Worm (Caenorhabditis elegans) whole organism, early embryonic: ENCODE measurements around the gene srsx-15.

ENCODE experiments used
- B0310.2 ChIP-seq: sonication (generic microtip); optimal IDR thresholded peaks from 2 replicates; lab custom pipeline; 2016; ENCODE audit warnings: mild to moderate bottlenecking, missing genetic modification characterization, missing compliant biosample characterization
- aly-1 ChIP-seq: sonication (generic microtip); optimal IDR thresholded peaks from 2 replicates; lab custom pipeline; 2016; ENCODE audit warnings: missing genetic modification characterization, missing compliant biosample characterization
- ama-1 ChIP-seq: fragments of 150-350 bp; optimal IDR thresholded peaks from 2 replicates; lab custom pipeline; 2014
- hmg-4 ChIP-seq: fragments of 200-800 bp; sonication (Bioruptor generic); optimal IDR thresholded peaks from 2 replicates; lab custom pipeline; 2018; ENCODE audit warnings: mild to moderate bottlenecking, missing genetic modification characterization, missing compliant biosample characterization
- scrt-1 ChIP-seq: fragments of 200-800 bp; sonication (Bioruptor generic); IDR thresholded peaks from 2 replicates; pipeline ENCODE4 v1.3.6; 2022; ENCODE audit warnings: missing genetic modification characterization, missing compliant biosample characterization
- sea-1 ChIP-seq: fragments of 200-800 bp; sonication (Bioruptor generic); conservative IDR thresholded peaks from 2 replicates; pipeline ENCODE4 v1.3.6; 2022; ENCODE audit warnings: missing genetic modification characterization, missing compliant biosample characterization
- tbx-11 ChIP-seq: fragments of 200-800 bp; sonication (Bioruptor generic); IDR thresholded peaks from 2 replicates; pipeline ENCODE4 v1.3.6; 2022; ENCODE audit warnings: missing genetic modification characterization, missing compliant biosample characterization
- tbx-37 ChIP-seq: fragments of 200-800 bp; sonication (Bioruptor generic); conservative IDR thresholded peaks from 2 replicates; pipeline ENCODE4 v1.3.6; 2022; ENCODE audit warnings: missing genetic modification reagents, missing genetic modification characterization, missing compliant biosample characterization

DNA sequence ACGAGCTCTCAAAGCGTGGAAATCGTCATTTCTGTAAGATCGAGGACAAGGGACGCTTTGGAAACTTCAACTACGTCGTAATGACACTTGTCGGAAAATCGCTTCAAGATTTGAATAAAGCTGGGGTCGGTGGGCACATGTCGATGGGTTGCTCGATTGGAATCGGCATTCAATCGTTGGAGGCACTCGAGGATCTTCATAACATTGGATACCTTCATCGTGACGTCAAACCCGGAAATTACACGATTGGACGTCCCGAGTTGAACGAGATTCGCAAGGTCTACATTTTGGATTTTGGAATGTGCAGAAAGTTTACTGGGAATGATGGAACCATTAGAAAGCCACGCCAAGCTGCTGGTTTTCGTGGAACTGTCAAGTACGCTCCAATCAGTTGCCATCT, 8.9 kb upstream of the srsx-15 start:
- TF ChIP-seq hmg-4 (GFP tag; lab: Kevin White, UChicago) (no peak), ama-1 (lab: Kevin White, UChicago) (no peak), scrt-1 (GFP tag; lab: Robert Waterston, UW) (no peak), B0310.2 (no peak), sea-1 (GFP tag; lab: Robert Waterston, UW) (no peak), tbx-37 (GFP tag; lab: Robert Waterston, UW) (no peak), aly-1 (no peak), tbx-11 (no peak)
